Fruit fly (Drosophila melanogaster): ENCODE results near the gene Ubc87F.

Ubc87F gene

dm6 chr3R:13709839-13710238 lies 8.1 kb downstream of the Ubc87F start, which contains the start of gene Argp:
Argp (minus strand) TSS chr3R:13709939.
- no peak for TF ChIP-seq Abd-B (GFP tag; optimal IDR thresholded peaks at IDR 0.05)
- no peak for TF ChIP-seq Dif (GFP tag; optimal IDR thresholded peaks at IDR 0.05; ENCODE audit: partially characterized antibody)
- no peak for TF ChIP-seq psq (GFP tag; optimal IDR thresholded peaks at IDR 0.05)
- TF ChIP-seq CG32264 (GFP tag; optimal IDR thresholded peaks at IDR 0.05): no peak
- TF ChIP-seq Hr78 (GFP tag; optimal IDR thresholded peaks at IDR 0.05): no peak
- TF ChIP-seq Mio (GFP tag; optimal IDR thresholded peaks at IDR 0.05): no peak
- TF ChIP-seq ey (GFP tag; optimal IDR thresholded peaks at IDR 0.05): no peak
- TF ChIP-seq GATAd (GFP tag; optimal IDR thresholded peaks at IDR 0.05): no peak
- TF ChIP-seq HLH106 (tag; optimal IDR thresholded peaks at IDR 0.05): no peak
- no peak for TF ChIP-seq br (GFP tag; optimal IDR thresholded peaks at IDR 0.05)
- TF ChIP-seq dl (GFP tag; optimal IDR thresholded peaks at IDR 0.05; ENCODE audit: insufficient read depth in 1 of 2, partially characterized antibody in 2 of 2): no peak
- no peak for TF ChIP-seq dsf (GFP tag; optimal IDR thresholded peaks at IDR 0.05; ENCODE audit: borderline replicate concordance)
- no peak for TF ChIP-seq lola (GFP tag; optimal IDR thresholded peaks at IDR 0.05)
- TF ChIP-seq Hr83 (GFP tag; optimal IDR thresholded peaks at IDR 0.05; ENCODE audit: poor library complexity, severe bottlenecking): no peak
- no peak for TF ChIP-seq usp (GFP tag; optimal IDR thresholded peaks at IDR 0.05)
- no peak for TF ChIP-seq brk (GFP tag; optimal IDR thresholded peaks at IDR 0.05)
- no peak for TF ChIP-seq Hnf4 (GFP tag; optimal IDR thresholded peaks at IDR 0.05)

dm6 chr3R:13706457-13706856 lies 11.5 kb downstream of the Ubc87F start, which contains the start of gene Adgf-C:
Adgf-C (plus strand) TSS chr3R:13706757.
- TF ChIP-seq lola (GFP tag; optimal IDR thresholded peaks at IDR 0.05): no peak
- TF ChIP-seq Jra (GFP tag; optimal IDR thresholded peaks at IDR 0.05): no peak
- TF ChIP-seq N (GFP tag; optimal IDR thresholded peaks at IDR 0.05): no peak
- TF ChIP-seq CG32264 (GFP tag; optimal IDR thresholded peaks at IDR 0.05): no peak
- TF ChIP-seq sage (GFP tag; optimal IDR thresholded peaks at IDR 0.05): no peak
- no peak for TF ChIP-seq brk (GFP tag; optimal IDR thresholded peaks at IDR 0.05)
- no peak for TF ChIP-seq CrebA (GFP tag; optimal IDR thresholded peaks at IDR 0.05; ENCODE audit: borderline replicate concordance)

- TF ChIP-seq Rel (GFP tag; optimal IDR thresholded peaks at IDR 0.05) (no peak), Rel (tag; optimal IDR thresholded peaks at IDR 0.05) (peak; percentile 55), Dfd (GFP tag; optimal IDR thresholded peaks at IDR 0.05) (no peak)
These were observed 12.6 kb downstream of the Ubc87F start, which contains the start of gene Adgf-D for dm6 chr3R:13705292-13705885. Adgf-D (minus strand) TSS chr3R:13705402.

dm6 chr3R:13700738-13701137 lies 17.2 kb downstream of the Ubc87F start, which contains the start of gene f-cup:
f-cup (minus strand) TSS chr3R:13700838.
- TF ChIP-seq dsf (GFP tag; optimal IDR thresholded peaks at IDR 0.05; ENCODE audit: borderline replicate concordance) (no peak), CG32264 (GFP tag; optimal IDR thresholded peaks at IDR 0.05) (no peak), brk (GFP tag; optimal IDR thresholded peaks at IDR 0.05) (no peak)

- TF ChIP-seq fru (GFP tag; optimal IDR thresholded peaks at IDR 0.05): no peak
- TF ChIP-seq usp (GFP tag; optimal IDR thresholded peaks at IDR 0.05): no peak
- TF ChIP-seq Rel (GFP tag; optimal IDR thresholded peaks at IDR 0.05): no peak
- TF ChIP-seq Rel (tag; optimal IDR thresholded peaks at IDR 0.05): no peak
- TF ChIP-seq HLH106 (tag; optimal IDR thresholded peaks at IDR 0.05): no peak
- TF ChIP-seq Hr78 (GFP tag; optimal IDR thresholded peaks at IDR 0.05): no peak
- TF ChIP-seq dsf (GFP tag; optimal IDR thresholded peaks at IDR 0.05; ENCODE audit: borderline replicate concordance): no peak
- TF ChIP-seq GATAd (GFP tag; optimal IDR thresholded peaks at IDR 0.05): no peak
- no peak for TF ChIP-seq jim (GFP tag; optimal IDR thresholded peaks at IDR 0.05)
- no peak for TF ChIP-seq Hr83 (GFP tag; optimal IDR thresholded peaks at IDR 0.05; ENCODE audit: poor library complexity, severe bottlenecking)
- no peak for TF ChIP-seq Jra (GFP tag; optimal IDR thresholded peaks at IDR 0.05)
- TF ChIP-seq foxo (GFP tag; optimal IDR thresholded peaks at IDR 0.05): no peak
- no peak for TF ChIP-seq rgr (GFP tag; optimal IDR thresholded peaks at IDR 0.05)
- TF ChIP-seq Dif (GFP tag; optimal IDR thresholded peaks at IDR 0.05; ENCODE audit: partially characterized antibody): no peak
- TF ChIP-seq Hnf4 (GFP tag; optimal IDR thresholded peaks at IDR 0.05): no peak
These were observed 17.8 kb downstream of the Ubc87F start, which contains the start of gene ninaB for dm6 chr3R:13700192-13700591. ninaB (plus strand) TSS chr3R:13700565.

- no peak for TF ChIP-seq woc (GFP tag; optimal IDR thresholded peaks at IDR 0.05)
- TF ChIP-seq pan (optimal IDR thresholded peaks at IDR 0.05): no peak
- TF ChIP-seq Sp1 (GFP tag; optimal IDR thresholded peaks at IDR 0.05): no peak
- no peak for TF ChIP-seq Jra (GFP tag; optimal IDR thresholded peaks at IDR 0.05)
- no peak for TF ChIP-seq rgr (GFP tag; optimal IDR thresholded peaks at IDR 0.05)
- TF ChIP-seq sv (GFP tag; optimal IDR thresholded peaks at IDR 0.05): no peak
- TF ChIP-seq GATAd (GFP tag; optimal IDR thresholded peaks at IDR 0.05): no peak
- TF ChIP-seq Abd-B (GFP tag; optimal IDR thresholded peaks at IDR 0.05): no peak
- no peak for TF ChIP-seq CG32264 (GFP tag; optimal IDR thresholded peaks at IDR 0.05)
- no peak for TF ChIP-seq Hnf4 (GFP tag; optimal IDR thresholded peaks at IDR 0.05)
- no peak for TF ChIP-seq Hr78 (GFP tag; optimal IDR thresholded peaks at IDR 0.05)
- TF ChIP-seq foxo (GFP tag; optimal IDR thresholded peaks at IDR 0.05): no peak
- TF ChIP-seq Rel (GFP tag; optimal IDR thresholded peaks at IDR 0.05): no peak
- no peak for TF ChIP-seq Rel (tag; optimal IDR thresholded peaks at IDR 0.05)
- TF ChIP-seq Vsx2 (GFP tag; optimal IDR thresholded peaks at IDR 0.05; ENCODE audit: partially characterized antibody): no peak
These were observed 18.6 kb downstream of the Ubc87F start for dm6 chr3R:13699350-13699749.

Data from whole organism, wandering third instar larva.